Fruit fly (Drosophila melanogaster): ENCODE measurements around the gene CG13699.

DNA sequence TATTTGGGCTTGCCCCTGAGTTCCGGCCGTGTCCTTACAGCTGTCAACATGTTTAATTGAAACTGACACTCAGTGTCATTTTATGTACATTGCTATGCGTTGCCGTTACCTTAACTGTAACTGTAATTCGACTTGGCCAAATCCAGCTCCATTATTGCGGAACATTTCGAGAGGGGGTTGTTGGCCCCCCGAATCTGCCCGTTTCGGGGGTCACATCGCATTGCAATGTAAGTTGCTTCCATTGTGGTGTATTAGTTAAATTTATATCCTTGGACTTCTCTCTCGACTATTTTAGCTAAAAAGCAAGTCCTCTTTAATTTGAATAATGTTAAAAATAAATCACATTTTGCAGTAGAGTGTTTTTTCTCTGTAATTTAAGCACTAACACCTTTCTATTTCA lies 38.2 kb downstream of the CG13699 start:
- TF ChIP-seq CG8478 (optimal IDR thresholded peaks at IDR 0.05) (no peak), CTCF (optimal IDR thresholded peaks at IDR 0.05) (no peak)
